Fruit fly (Drosophila melanogaster) whole organism, prepupa: Measurements from ENCODE around the gene kni.

ENCODE experiments used
- Blimp-1 ChIP-seq: fragments of 200-800 bp; sonication (Bioruptor generic); optimal IDR thresholded peaks from 3 replicates; lab custom pipeline; 2017; ENCODE audit warnings: missing biosample characterization, missing genetic modification characterization, mild to moderate bottlenecking, moderate library complexity, missing genetic modification reagents
- CG10631 ChIP-seq: fragments of 200-800 bp; sonication (Bioruptor generic); optimal IDR thresholded peaks from 2 replicates; lab custom pipeline; 2016; ENCODE audit warnings: missing biosample characterization, missing genetic modification characterization
- CG10669 ChIP-seq: fragments of 200-800 bp; sonication (Bioruptor generic); optimal IDR thresholded peaks from 3 replicates; lab custom pipeline; 2018; ENCODE audit warnings: missing biosample characterization, mild to moderate bottlenecking, missing genetic modification characterization, moderate library complexity
- CG11294 ChIP-seq: fragments of 200-800 bp; sonication (Bioruptor generic); IDR thresholded peaks from 2 replicates; pipeline ENCODE4 v1.3.6; 2022; ENCODE audit warnings: missing biosample characterization, missing genetic modification characterization
- CG11762 ChIP-seq: fragments of 200-800 bp; sonication (Bioruptor generic); optimal IDR thresholded peaks from 3 replicates; lab custom pipeline; 2016; ENCODE audit warnings: missing biosample characterization, missing genetic modification characterization; ENCODE audit not compliant: insufficient read depth
- CG15336 ChIP-seq: fragments of 200-800 bp; sonication (Bioruptor generic); IDR thresholded peaks from 2 replicates; pipeline ENCODE4 v1.3.6; 2022; ENCODE audit warnings: missing biosample characterization, missing genetic modification characterization
- CG16779 ChIP-seq: fragments of 200-800 bp; sonication (Bioruptor generic); optimal IDR thresholded peaks from 3 replicates; lab custom pipeline; 2017; ENCODE audit warnings: missing biosample characterization, mild to moderate bottlenecking, missing genetic modification characterization
- CG31627 ChIP-seq: fragments of 200-800 bp; sonication (Bioruptor generic); optimal IDR thresholded peaks from 3 replicates; lab custom pipeline; 2016; ENCODE audit warnings: missing biosample characterization, missing genetic modification characterization
- CG32006 ChIP-seq: fragments of 200-800 bp; sonication (Bioruptor generic); optimal IDR thresholded peaks from 3 replicates; lab custom pipeline; 2017; ENCODE audit warnings: missing biosample characterization, mild to moderate bottlenecking, missing genetic modification characterization
- CG3919 ChIP-seq: fragments of 200-800 bp; sonication (Bioruptor generic); optimal IDR thresholded peaks from 3 replicates; lab custom pipeline; 2016; ENCODE audit warnings: missing biosample characterization, missing genetic modification characterization
- CG4318 ChIP-seq: fragments of 200-800 bp; sonication (Bioruptor generic); optimal IDR thresholded peaks from 3 replicates; lab custom pipeline; 2017; ENCODE audit warnings: missing biosample characterization, mild to moderate bottlenecking, missing genetic modification characterization
- CG6163 ChIP-seq: fragments of 200-800 bp; sonication (Bioruptor generic); IDR thresholded peaks from 3 replicates; pipeline ENCODE4 v1.3.6; 2022; ENCODE audit warnings: missing biosample characterization, missing genetic modification characterization
- CG6276 ChIP-seq: fragments of 200-800 bp; sonication (Bioruptor generic); optimal IDR thresholded peaks from 2 replicates; lab custom pipeline; 2017; ENCODE audit warnings: missing biosample characterization, mild to moderate bottlenecking, missing genetic modification characterization
- CG6792 ChIP-seq: fragments of 200-800 bp; sonication (Bioruptor generic); optimal IDR thresholded peaks from 3 replicates; lab custom pipeline; 2016; ENCODE audit warnings: missing biosample characterization, missing genetic modification characterization
- CG6808 ChIP-seq: fragments of 200-800 bp; sonication (Bioruptor generic); optimal IDR thresholded peaks from 3 replicates; lab custom pipeline; 2017; ENCODE audit warnings: missing biosample characterization, missing genetic modification characterization, mild to moderate bottlenecking, moderate library complexity, missing genetic modification reagents
- CG6854 ChIP-seq: fragments of 200-800 bp; sonication (Bioruptor generic); optimal IDR thresholded peaks from 2 replicates; lab custom pipeline; 2017; ENCODE audit warnings: missing biosample characterization, mild to moderate bottlenecking, missing genetic modification characterization
- CG8119 ChIP-seq: fragments of 200-800 bp; sonication (Bioruptor generic); IDR thresholded peaks from 3 replicates; pipeline ENCODE4 v1.3.6; 2022; ENCODE audit warnings: missing biosample characterization, missing genetic modification characterization
- CG8319 ChIP-seq: fragments of 200-800 bp; sonication (Bioruptor generic); optimal IDR thresholded peaks from 3 replicates; lab custom pipeline; 2016; ENCODE audit warnings: missing biosample characterization, missing genetic modification characterization
- CG8632 ChIP-seq: fragments of 200-800 bp; sonication (Bioruptor generic); optimal IDR thresholded peaks from 3 replicates; lab custom pipeline; 2016; ENCODE audit warnings: missing biosample characterization, missing genetic modification characterization
- CG9139 ChIP-seq: fragments of 200-800 bp; sonication (Bioruptor generic); optimal IDR thresholded peaks from 3 replicates; lab custom pipeline; 2017; ENCODE audit warnings: missing biosample characterization, mild to moderate bottlenecking, missing genetic modification characterization
- Eip75B ChIP-seq: fragments of 200-800 bp; sonication (Bioruptor generic); optimal IDR thresholded peaks from 3 replicates; lab custom pipeline; 2016; ENCODE audit warnings: missing biosample characterization, missing genetic modification characterization
- Eip78C ChIP-seq: fragments of 200-800 bp; sonication (Bioruptor generic); peaks from one replicate; lab custom pipeline; 2016; ENCODE audit warnings: missing biosample characterization, missing genetic modification characterization
- Ets21C ChIP-seq: fragments of 200-800 bp; sonication (Bioruptor generic); optimal IDR thresholded peaks from 3 replicates; lab custom pipeline; 2016; ENCODE audit warnings: missing biosample characterization, missing genetic modification characterization
- Ets96B ChIP-seq: fragments of 200-800 bp; optimal IDR thresholded peaks from 2 replicates; lab custom pipeline; 2019; ENCODE audit warnings: missing biosample characterization, mild to moderate bottlenecking, missing genetic modification characterization, moderate library complexity
- Gug ChIP-seq: fragments of 200-800 bp; sonication (Bioruptor generic); IDR thresholded peaks from 2 replicates; pipeline ENCODE4 v1.3.6; 2022; ENCODE audit warnings: missing biosample characterization, missing genetic modification characterization
- Hr39 ChIP-seq: fragments of 200-800 bp; sonication (Bioruptor generic); optimal IDR thresholded peaks from 2 replicates; lab custom pipeline; 2016; ENCODE audit warnings: missing biosample characterization, missing genetic modification characterization
- Hr4 ChIP-seq: fragments of 200-800 bp; sonication (Bioruptor generic); optimal IDR thresholded peaks from 3 replicates; lab custom pipeline; 2016; ENCODE audit warnings: missing biosample characterization, missing genetic modification characterization
- Met ChIP-seq: fragments of 200-800 bp; sonication (Bioruptor generic); optimal IDR thresholded peaks from 3 replicates; lab custom pipeline; 2016; ENCODE audit warnings: missing biosample characterization, missing genetic modification characterization
- OdsH ChIP-seq: fragments of 200-800 bp; sonication (Bioruptor generic); optimal IDR thresholded peaks from 3 replicates; lab custom pipeline; 2016; ENCODE audit warnings: missing biosample characterization, missing genetic modification characterization
- Smox ChIP-seq: fragments of 200-800 bp; sonication (Bioruptor generic); optimal IDR thresholded peaks from 3 replicates; lab custom pipeline; 2016; ENCODE audit warnings: missing biosample characterization, missing genetic modification characterization
- Sox102F ChIP-seq: fragments of 200-800 bp; sonication (Bioruptor generic); optimal IDR thresholded peaks from 2 replicates; lab custom pipeline; 2016; ENCODE audit warnings: missing biosample characterization, mild to moderate bottlenecking, missing genetic modification characterization
- Sox14 ChIP-seq: fragments of 200-800 bp; sonication (Bioruptor generic); optimal IDR thresholded peaks from 3 replicates; lab custom pipeline; 2016; ENCODE audit warnings: missing biosample characterization, missing genetic modification characterization
- achi ChIP-seq: fragments of 200-800 bp; sonication (Bioruptor generic); optimal IDR thresholded peaks from 3 replicates; lab custom pipeline; 2016; ENCODE audit warnings: missing biosample characterization, missing genetic modification characterization
- dac ChIP-seq: fragments of 200-800 bp; sonication (Bioruptor generic); optimal IDR thresholded peaks from 2 replicates; lab custom pipeline; 2017; ENCODE audit warnings: missing biosample characterization, mild to moderate bottlenecking, missing genetic modification characterization
- dsx ChIP-seq: fragments of 200-800 bp; optimal IDR thresholded peaks from 3 replicates; lab custom pipeline; 2019; ENCODE audit warnings: missing biosample characterization, mild to moderate bottlenecking, missing genetic modification characterization, moderate library complexity; ENCODE audit not compliant: poor library complexity, severe bottlenecking
- eg ChIP-seq: fragments of 200-800 bp; sonication (Bioruptor generic); IDR thresholded peaks from 3 replicates; pipeline ENCODE4 v1.3.6; 2022; ENCODE audit warnings: missing biosample characterization, missing genetic modification characterization
- esn ChIP-seq: fragments of 200-800 bp; sonication (Bioruptor generic); optimal IDR thresholded peaks from 2 replicates; lab custom pipeline; 2016; ENCODE audit warnings: missing biosample characterization, mild to moderate bottlenecking, missing genetic modification characterization, moderate library complexity
- fd85E ChIP-seq: fragments of 200-800 bp; sonication (Bioruptor generic); optimal IDR thresholded peaks from 3 replicates; lab custom pipeline; 2016; ENCODE audit warnings: missing biosample characterization, missing genetic modification characterization
- lz ChIP-seq: fragments of 200-800 bp; sonication (Bioruptor generic); optimal IDR thresholded peaks from 3 replicates; lab custom pipeline; 2016; ENCODE audit warnings: missing biosample characterization, missing genetic modification characterization
- net ChIP-seq: fragments of 200-800 bp; sonication (Bioruptor generic); optimal IDR thresholded peaks from 3 replicates; lab custom pipeline; 2016; ENCODE audit warnings: missing biosample characterization, missing genetic modification characterization
- pdm3 ChIP-seq: fragments of 200-800 bp; sonication (Bioruptor generic); optimal IDR thresholded peaks from 3 replicates; lab custom pipeline; 2016; ENCODE audit warnings: missing biosample characterization, missing genetic modification characterization
- salr ChIP-seq, 2 experiments: fragments of 200-800 bp; sonication (Bioruptor generic); optimal IDR thresholded peaks; 3 replicates each; lab custom pipeline; 2016 to 2018; ENCODE audit warnings: missing biosample characterization in 2 of 2, missing genetic modification characterization in 2 of 2, mild to moderate bottlenecking in 1 of 2
- spab ChIP-seq: fragments of 200-800 bp; sonication (Bioruptor generic); optimal IDR thresholded peaks from 2 replicates; lab custom pipeline; 2017; ENCODE audit warnings: missing biosample characterization, mild to moderate bottlenecking, missing genetic modification characterization, missing genetic modification reagents
- svp ChIP-seq: fragments of 200-800 bp; sonication (Bioruptor generic); peaks from one replicate; lab custom pipeline; 2016; ENCODE audit warnings: missing biosample characterization, missing genetic modification characterization
- topi ChIP-seq: fragments of 200-800 bp; sonication (Bioruptor generic); optimal IDR thresholded peaks from 3 replicates; lab custom pipeline; 2016; ENCODE audit warnings: missing biosample characterization, missing genetic modification characterization

kni gene

dm6 chr3L:20729415-20729814, 34.2 kb upstream of the kni start (continued):
- TF ChIP-seq OdsH (GFP tag; lab: Kevin White, UChicago) (peak; percentile 40), Gug (GFP tag; lab: Robert Waterston, UW) (no peak), Sox14 (no peak), esn (GFP tag; lab: Kevin White, UChicago) (peak; percentile 46), fd85E (GFP tag; lab: Kevin White, UChicago) (no peak), CG10631 (GFP tag; lab: Kevin White, UChicago) (peak; percentile 9), CG6808 (GFP tag; lab: Kevin White, UChicago) (no peak), achi (GFP tag; lab: Kevin White, UChicago) (no peak), net (GFP tag; lab: Kevin White, UChicago) (peak; percentile 19), Hr39 (no peak), Hr4 (GFP tag; lab: Kevin White, UChicago) (no peak), CG8319 (no peak), Ets21C (GFP tag; lab: Kevin White, UChicago) (no peak)
- TF ChIP-seq, all 60 proteins: peak for 15

- TF ChIP-seq CG32006 (GFP tag; lab: Kevin White, UChicago) (peak; percentile 16), Blimp-1 (GFP tag; lab: Kevin White, UChicago) (no peak)
These were observed 23.9 kb upstream of the kni start, which contains the start of gene cmpy for dm6 chr3L:20719100-20719499. Gene cmpy, minus strand, starts transcription at chr3L:20719200.

- TF ChIP-seq eg (GFP tag; lab: Robert Waterston, UW) = no peak
- no peak for TF ChIP-seq Blimp-1 (GFP tag; lab: Kevin White, UChicago)
- no peak for TF ChIP-seq achi (GFP tag; lab: Kevin White, UChicago)
These were observed 18.6 kb upstream of the kni start, which contains the start of gene CG34260 for dm6 chr3L:20713800-20714199. Gene CG34260, plus strand, starts transcription at chr3L:20714100.

- TF ChIP-seq CG6163 (GFP tag; lab: Robert Waterston, UW) (no peak), CG6276 (GFP tag; lab: Kevin White, UChicago) (no peak), CG6854 (GFP tag; lab: Kevin White, UChicago) (no peak), CG11294 (no peak), Smox (GFP tag; lab: Kevin White, UChicago) (peak; percentile 13), OdsH (GFP tag; lab: Kevin White, UChicago) (peak; percentile 36), CG11762 (no peak), CG3919 (GFP tag; lab: Kevin White, UChicago) (peak; percentile 61), dsx (GFP tag; lab: Kevin White, UChicago) (peak; percentile 22), CG8319 (no peak), CG6792 (peak; percentile 16), CG9139 (GFP tag; lab: Kevin White, UChicago) (no peak), Hr39 (peak; percentile 41), pdm3 (GFP tag; lab: Kevin White, UChicago) (peak; percentile 30), achi (GFP tag; lab: Kevin White, UChicago) (peak; percentile 13), spab (GFP tag; lab: Kevin White, UChicago) (no peak), Gug (GFP tag; lab: Robert Waterston, UW) (no peak), CG8119 (GFP tag; lab: Robert Waterston, UW) (no peak), CG15336 (GFP tag; lab: Robert Waterston, UW) (no peak), Eip75B (GFP tag; lab: Kevin White, UChicago) (peak; percentile 11), svp (no peak), Ets96B (tag; lab: Kevin White, UChicago) (no peak), salr (GFP tag; optimal IDR thresholded peaks at IDR 0.05; lab: Kevin White, UChicago) (no peak), fd85E (GFP tag; lab: Kevin White, UChicago) (no peak), CG31627 (GFP tag; lab: Kevin White, UChicago) (peak; percentile 44), Met (GFP tag; lab: Kevin White, UChicago) (peak; percentile 49), CG8632 (GFP tag; lab: Kevin White, UChicago) (no peak), CG16779 (tag; lab: Kevin White, UChicago) (no peak), Eip78C (GFP tag; lab: Kevin White, UChicago) (peak; percentile 79), CG10669 (no peak), Sox14 (peak; percentile 60), topi (peak; percentile 45), net (GFP tag; lab: Kevin White, UChicago) (no peak), CG4318 (GFP tag; lab: Kevin White, UChicago) (no peak), lz (GFP tag; lab: Kevin White, UChicago) (peak; percentile 60), dac (GFP tag; lab: Kevin White, UChicago) (no peak), Sox102F (GFP tag; lab: Kevin White, UChicago) (no peak)
These were observed 16.2 kb upstream of the kni start for dm6 chr3L:20711397-20711796.
